Worm (Caenorhabditis elegans): Measurements from ENCODE around the gene ule-3.

The ule-3 gene

ce11 chrV:10757128-10757527, 36.5 kb upstream of the ule-3 start:
- no peak for TF ChIP-seq C08G9.2 (tag; optimal IDR thresholded peaks at IDR 0.05)
- no peak for TF ChIP-seq pqm-1 (tag; optimal IDR thresholded peaks at IDR 0.05)
- TF ChIP-seq ttx-3 (tag; optimal IDR thresholded peaks at IDR 0.05), result no peak
- TF ChIP-seq dmd-4 (tag; optimal IDR thresholded peaks at IDR 0.05; ENCODE audit: borderline replicate concordance), result no peak
- no peak for TF ChIP-seq syd-9 (tag; optimal IDR thresholded peaks at IDR 0.05)
- no peak for TF ChIP-seq unc-42 (tag; optimal IDR thresholded peaks at IDR 0.05)
- TF ChIP-seq hlh-30 (tag; optimal IDR thresholded peaks at IDR 0.05; ENCODE audit: insufficient read depth), result no peak
- no peak for TF ChIP-seq sdc-2 (tag; optimal IDR thresholded peaks at IDR 0.05)
- no peak for TF ChIP-seq ceh-14 (tag; optimal IDR thresholded peaks at IDR 0.05)
- TF ChIP-seq sox-2 (GFP tag; IDR thresholded peaks at IDR 0.05), result no peak
- no peak for TF ChIP-seq ama-1 (optimal IDR thresholded peaks at IDR 0.05)
- no peak for TF ChIP-seq unc-86 (tag; optimal IDR thresholded peaks at IDR 0.05)
- TF ChIP-seq npax-4 (tag; optimal IDR thresholded peaks at IDR 0.05), result no peak
- TF ChIP-seq tbx-7 (tag; optimal IDR thresholded peaks at IDR 0.05), result no peak
- TF ChIP-seq ceh-2 (tag; optimal IDR thresholded peaks at IDR 0.05), result no peak
- no peak for TF ChIP-seq ceh-18 (tag; optimal IDR thresholded peaks at IDR 0.05)
- no peak for TF ChIP-seq ceh-6 (GFP tag; optimal IDR thresholded peaks at IDR 0.05)
- TF ChIP-seq ceh-34 (tag; optimal IDR thresholded peaks at IDR 0.05), result no peak
- TF ChIP-seq hlh-13 (GFP tag; optimal IDR thresholded peaks at IDR 0.05), result no peak
- no peak for TF ChIP-seq ceh-31 (tag; optimal IDR thresholded peaks at IDR 0.05)

- TF ChIP-seq fax-1 (tag; optimal IDR thresholded peaks at IDR 0.05) (no peak), unc-55 (GFP tag; optimal IDR thresholded peaks at IDR 0.05) (no peak), ref-2 (tag; optimal IDR thresholded peaks at IDR 0.05) (no peak), madf-2 (tag; optimal IDR thresholded peaks at IDR 0.05) (no peak), ceh-45 (GFP tag; IDR thresholded peaks at IDR 0.05) (no peak), hlh-6 (tag; optimal IDR thresholded peaks at IDR 0.05) (no peak), T23F11.4 (GFP tag; optimal IDR thresholded peaks at IDR 0.05) (no peak), hlh-30 (tag; optimal IDR thresholded peaks at IDR 0.05; ENCODE audit: insufficient read depth) (no peak), eyg-1 (tag; optimal IDR thresholded peaks at IDR 0.05) (no peak), nhr-232 (tag; optimal IDR thresholded peaks at IDR 0.05) (no peak), elt-4 (tag; optimal IDR thresholded peaks at IDR 0.05) (no peak), ceh-18 (tag; optimal IDR thresholded peaks at IDR 0.05) (no peak), fkh-6 (tag; optimal IDR thresholded peaks at IDR 0.05) (no peak), zip-5 (tag; optimal IDR thresholded peaks at IDR 0.05) (no peak), ceh-31 (tag; optimal IDR thresholded peaks at IDR 0.05) (no peak), ceh-6 (GFP tag; optimal IDR thresholded peaks at IDR 0.05) (no peak), sdc-2 (tag; optimal IDR thresholded peaks at IDR 0.05) (no peak)
These were observed 34.9 kb upstream of the ule-3 start, which contains the start of gene F28H7.8 for ce11 chrV:10758658-10759057. Gene F28H7.8, plus strand, starts transcription at chrV:10758958.

- TF ChIP-seq C38D4.7 (GFP tag; optimal IDR thresholded peaks at IDR 0.05), result no peak
- no peak for TF ChIP-seq ceh-2 (tag; optimal IDR thresholded peaks at IDR 0.05)
- no peak for TF ChIP-seq eyg-1 (tag; optimal IDR thresholded peaks at IDR 0.05)
- TF ChIP-seq unc-42 (tag; optimal IDR thresholded peaks at IDR 0.05), result no peak
- TF ChIP-seq tbx-2 (tag; optimal IDR thresholded peaks at IDR 0.05), result no peak
These were observed 32.8 kb upstream of the ule-3 start for ce11 chrV:10760839-10761238.

DNA sequence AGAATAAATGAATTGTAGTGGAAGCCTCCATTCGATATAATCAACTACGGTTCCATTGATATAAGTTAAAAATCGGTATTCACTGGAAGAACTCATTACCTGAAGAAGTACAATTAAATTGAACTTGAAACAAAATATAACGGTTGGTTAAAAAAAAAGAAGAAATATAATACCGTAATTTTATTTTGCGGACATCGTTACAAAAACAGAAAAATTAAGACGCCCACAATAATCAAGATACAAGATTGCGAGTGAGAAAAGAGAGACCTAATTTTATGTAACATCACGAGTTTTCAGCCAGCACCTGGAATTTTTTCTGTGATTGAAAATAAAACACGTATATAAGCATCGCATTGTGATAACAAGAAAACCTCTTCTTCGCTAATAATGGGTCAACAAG, 30.9 kb upstream of the ule-3 start, which contains the start of gene sre-6:
Gene sre-6, minus strand, starts transcription at position 101 of the 400 bp plus-strand sequence.
- TF ChIP-seq ceh-22 (tag; optimal IDR thresholded peaks at IDR 0.05) (no peak), ceh-45 (GFP tag; IDR thresholded peaks at IDR 0.05) (no peak), gmeb-2 (tag; optimal IDR thresholded peaks at IDR 0.05) (no peak), C38D4.7 (GFP tag; optimal IDR thresholded peaks at IDR 0.05) (no peak), fax-1 (tag; optimal IDR thresholded peaks at IDR 0.05) (no peak), elt-4 (tag; optimal IDR thresholded peaks at IDR 0.05) (no peak), ceh-9 (tag; optimal IDR thresholded peaks at IDR 0.05) (no peak), ceh-19 (GFP tag; optimal IDR thresholded peaks at IDR 0.05) (no peak), ceh-31 (tag; optimal IDR thresholded peaks at IDR 0.05) (no peak), lim-6 (tag; optimal IDR thresholded peaks at IDR 0.05) (no peak), sdc-2 (tag; optimal IDR thresholded peaks at IDR 0.05) (no peak), ttx-3 (tag; optimal IDR thresholded peaks at IDR 0.05) (no peak), pag-3 (tag; optimal IDR thresholded peaks at IDR 0.05; ENCODE audit: borderline replicate concordance) (no peak), ceh-30 (tag; optimal IDR thresholded peaks at IDR 0.05) (no peak), K09A11.1 (tag; optimal IDR thresholded peaks at IDR 0.05; ENCODE audit: insufficient read depth) (no peak)

All from whole organism, late embryonic.